Fruit fly (Drosophila melanogaster) whole organism, embryonic: ENCODE data around the gene Mgat4a.

Experiments used
- Ada2b ChIP-seq: fragments of 200-800 bp; sonication (Bioruptor generic); IDR thresholded peaks from 2 replicates; pipeline ENCODE4 v1.3.6; 2022; ENCODE audit warnings: missing biosample characterization, missing genetic modification characterization
- Atf3 ChIP-seq: fragments of 200-800 bp; sonication (Bioruptor generic); optimal IDR thresholded peaks from 3 replicates; lab custom pipeline; 2016; ENCODE audit warnings: missing biosample characterization, missing genetic modification characterization
- Bdp1 ChIP-seq: fragments of 200-800 bp; sonication (Bioruptor generic); optimal IDR thresholded peaks from 3 replicates; lab custom pipeline; 2016; ENCODE audit warnings: missing biosample characterization, missing genetic modification characterization
- Bteb2 ChIP-seq: fragments of 200-800 bp; sonication (Bioruptor generic); optimal IDR thresholded peaks from 2 replicates; lab custom pipeline; 2016; ENCODE audit warnings: missing biosample characterization, missing genetic modification characterization
- CG10462 ChIP-seq: fragments of 200-800 bp; sonication (Bioruptor generic); optimal IDR thresholded peaks from 2 replicates; lab custom pipeline; 2016; ENCODE audit warnings: missing biosample characterization, missing genetic modification characterization
- CG14710 ChIP-seq: fragments of 200-800 bp; sonication (Bioruptor generic); optimal IDR thresholded peaks from 3 replicates; lab custom pipeline; 2019; ENCODE audit warnings: missing biosample characterization, mild to moderate bottlenecking, missing genetic modification characterization, moderate library complexity
- CG15479 ChIP-seq: fragments of 200-800 bp; sonication (Bioruptor generic); optimal IDR thresholded peaks from 3 replicates; lab custom pipeline; 2019; ENCODE audit warnings: missing biosample characterization, mild to moderate bottlenecking, missing genetic modification characterization, moderate library complexity
- CG17186 ChIP-seq: fragments of 200-800 bp; sonication (Bioruptor generic); optimal IDR thresholded peaks from 3 replicates; lab custom pipeline; 2017; ENCODE audit warnings: missing biosample characterization, missing genetic modification reagents, missing genetic modification characterization
- CG3065 ChIP-seq: fragments of 200-800 bp; sonication (Bioruptor generic); optimal IDR thresholded peaks from 2 replicates; lab custom pipeline; 2016; ENCODE audit warnings: missing biosample characterization, missing genetic modification characterization
- CG32772 ChIP-seq: fragments of 200-800 bp; sonication (Bioruptor generic); IDR thresholded peaks from 2 replicates; pipeline ENCODE4 v1.3.6; 2022; ENCODE audit warnings: missing biosample characterization, missing genetic modification characterization
- CG4707 ChIP-seq: fragments of 200-800 bp; sonication (Bioruptor generic); optimal IDR thresholded peaks from 2 replicates; lab custom pipeline; 2018; ENCODE audit warnings: missing biosample characterization, mild to moderate bottlenecking, missing genetic modification characterization, moderate library complexity
- CG5180 ChIP-seq: fragments of 200-800 bp; sonication (Bioruptor generic); optimal IDR thresholded peaks from 3 replicates; lab custom pipeline; 2017; ENCODE audit warnings: missing biosample characterization, missing genetic modification characterization, mild to moderate bottlenecking, moderate library complexity, missing genetic modification reagents
- CG6654 ChIP-seq: fragments of 200-800 bp; sonication (Bioruptor generic); optimal IDR thresholded peaks from 2 replicates; lab custom pipeline; 2017; ENCODE audit warnings: missing biosample characterization, mild to moderate bottlenecking, missing genetic modification characterization
- CG6813 ChIP-seq: fragments of 200-800 bp; sonication (Bioruptor generic); optimal IDR thresholded peaks from 2 replicates; lab custom pipeline; 2017; ENCODE audit warnings: missing biosample characterization, missing genetic modification characterization, mild to moderate bottlenecking, moderate library complexity, missing genetic modification reagents
- CG7357 ChIP-seq: fragments of 200-800 bp; sonication (Bioruptor generic); IDR thresholded peaks from 3 replicates; pipeline ENCODE4 v1.3.6; 2022; ENCODE audit warnings: missing biosample characterization, missing genetic modification characterization
- CG7556 ChIP-seq: fragments of 200-800 bp; sonication (Bioruptor generic); optimal IDR thresholded peaks from 2 replicates; lab custom pipeline; 2017; ENCODE audit warnings: missing biosample characterization, mild to moderate bottlenecking, missing genetic modification characterization
- CG7963 ChIP-seq: fragments of 200-800 bp; sonication (Bioruptor generic); IDR thresholded peaks from 3 replicates; pipeline ENCODE4 v1.3.6; 2022; ENCODE audit warnings: missing biosample characterization, missing genetic modification characterization; ENCODE audit not compliant: partially characterized antibody
- CG9876 ChIP-seq: fragments of 200-800 bp; sonication (Bioruptor generic); optimal IDR thresholded peaks from 2 replicates; lab custom pipeline; 2016; ENCODE audit warnings: missing biosample characterization, missing genetic modification characterization
- Camta ChIP-seq: fragments of 200-800 bp; sonication (Bioruptor generic); optimal IDR thresholded peaks from 2 replicates; lab custom pipeline; 2016; ENCODE audit warnings: missing biosample characterization, missing genetic modification characterization
- Dad ChIP-seq: fragments of 200-800 bp; sonication (Bioruptor generic); optimal IDR thresholded peaks from 3 replicates; lab custom pipeline; 2016; ENCODE audit warnings: missing biosample characterization, missing genetic modification characterization
- Dbx ChIP-seq: fragments of 200-800 bp; sonication (Bioruptor generic); IDR thresholded peaks from 3 replicates; pipeline ENCODE4 v1.3.6; 2022; ENCODE audit warnings: missing biosample characterization, missing genetic modification characterization
- Dll ChIP-seq: fragments of 200-800 bp; sonication (Bioruptor generic); IDR thresholded peaks from 4 replicates; pipeline ENCODE4 v1.3.6; 2022; ENCODE audit warnings: missing biosample characterization, missing genetic modification characterization; ENCODE audit not compliant: partially characterized antibody
- Doc3 ChIP-seq: fragments of 200-800 bp; sonication (Bioruptor generic); IDR thresholded peaks from 3 replicates; pipeline ENCODE4 v1.3.6; 2022; ENCODE audit warnings: missing biosample characterization, missing genetic modification characterization; ENCODE audit not compliant: partially characterized antibody
- Ets65A ChIP-seq: fragments of 200-800 bp; sonication (Bioruptor generic); peaks from one replicate; lab custom pipeline; 2016; ENCODE audit warnings: missing biosample characterization, missing genetic modification characterization
- Fer2 ChIP-seq: fragments of 200-800 bp; sonication (Bioruptor generic); optimal IDR thresholded peaks from 2 replicates; lab custom pipeline; 2018; ENCODE audit warnings: missing biosample characterization, mild to moderate bottlenecking, missing genetic modification characterization, moderate library complexity
- H15 ChIP-seq: fragments of 200-800 bp; sonication (Bioruptor generic); IDR thresholded peaks from 3 replicates; pipeline ENCODE4 v1.3.6; 2022; ENCODE audit warnings: missing biosample characterization, missing genetic modification characterization
- Lim3 ChIP-seq: fragments of 200-800 bp; sonication (Bioruptor generic); IDR thresholded peaks from 2 replicates; pipeline ENCODE4 v1.3.6; 2022; ENCODE audit warnings: missing biosample characterization, missing genetic modification characterization
- Mrtf ChIP-seq: fragments of 200-800 bp; sonication (Bioruptor generic); IDR thresholded peaks from 3 replicates; pipeline ENCODE4 v1.3.6; 2022; ENCODE audit warnings: missing biosample characterization, missing genetic modification characterization
- Nf-YB ChIP-seq: fragments of 200-800 bp; sonication (Bioruptor generic); optimal IDR thresholded peaks from 3 replicates; lab custom pipeline; 2019; ENCODE audit warnings: missing biosample characterization, mild to moderate bottlenecking, missing genetic modification characterization, moderate library complexity
- NfI ChIP-seq: fragments of 200-800 bp; sonication (Bioruptor generic); optimal IDR thresholded peaks from 3 replicates; lab custom pipeline; 2018; ENCODE audit warnings: missing biosample characterization, mild to moderate bottlenecking, missing genetic modification characterization, moderate library complexity
- Rfx ChIP-seq: fragments of 200-800 bp; sonication (Bioruptor generic); IDR thresholded peaks from 2 replicates; pipeline ENCODE4 v1.3.6; 2022; ENCODE audit warnings: missing biosample characterization, missing genetic modification characterization
- Rx ChIP-seq: fragments of 200-800 bp; sonication (Bioruptor generic); IDR thresholded peaks from 2 replicates; pipeline ENCODE4 v1.3.6; 2022; ENCODE audit warnings: missing biosample characterization, missing genetic modification characterization
- Six4 ChIP-seq: fragments of 200-800 bp; sonication (Bioruptor generic); optimal IDR thresholded peaks from 2 replicates; lab custom pipeline; 2016; ENCODE audit warnings: missing biosample characterization, missing genetic modification characterization
- Taf1 ChIP-seq: fragments of 200-800 bp; sonication (Bioruptor generic); IDR thresholded peaks from 2 replicates; pipeline ENCODE4 v1.3.6; 2022; ENCODE audit warnings: missing biosample characterization, missing genetic modification characterization
- bowl ChIP-seq: fragments of 200-800 bp; sonication (Bioruptor generic); IDR thresholded peaks from 2 replicates; pipeline ENCODE4 v1.3.6; 2022; ENCODE audit warnings: missing biosample characterization, missing genetic modification characterization
- cas ChIP-seq: fragments of 200-800 bp; sonication (Bioruptor generic); IDR thresholded peaks from 2 replicates; pipeline ENCODE4 v1.3.6; 2022; ENCODE audit warnings: missing biosample characterization, missing genetic modification characterization
- croc ChIP-seq: fragments of 200-800 bp; sonication (Bioruptor generic); conservative IDR thresholded peaks from 3 replicates; pipeline ENCODE4 v1.3.6; 2022; ENCODE audit warnings: missing biosample characterization, missing genetic modification characterization
- crol ChIP-seq: fragments of 200-800 bp; sonication (Bioruptor generic); IDR thresholded peaks from 2 replicates; pipeline ENCODE4 v1.3.6; 2022; ENCODE audit warnings: missing biosample characterization, missing genetic modification characterization
- dmrt11E ChIP-seq: fragments of 200-800 bp; sonication (Bioruptor generic); optimal IDR thresholded peaks from 3 replicates; lab custom pipeline; 2018; ENCODE audit warnings: missing biosample characterization, mild to moderate bottlenecking, missing genetic modification characterization, moderate library complexity
- dpn ChIP-seq, 2 experiments: fragments of 200-800 bp; sonication (Bioruptor generic); optimal IDR thresholded peaks; 3 replicates each; lab custom pipeline; 2016; ENCODE audit warnings: missing biosample characterization in 2 of 2, missing genetic modification characterization in 2 of 2
- emc ChIP-seq: fragments of 200-800 bp; sonication (Bioruptor generic); optimal IDR thresholded peaks from 2 replicates; lab custom pipeline; 2016; ENCODE audit warnings: missing biosample characterization, missing genetic modification characterization
- eve ChIP-seq, 2 experiments: fragments of >200 bp; optimal IDR thresholded peaks; 2 replicates each; lab custom pipeline; 2017; ENCODE audit warnings: missing biosample characterization in 2 of 2, missing genetic modification characterization in 2 of 2
- ewg ChIP-seq: fragments of 200-800 bp; sonication (Bioruptor generic); optimal IDR thresholded peaks from 3 replicates; lab custom pipeline; 2017; ENCODE audit warnings: mild to moderate bottlenecking, missing biosample characterization, missing genetic modification reagents, missing genetic modification characterization
- kay ChIP-seq: fragments of 200-800 bp; sonication (Bioruptor generic); optimal IDR thresholded peaks from 2 replicates; lab custom pipeline; 2016; ENCODE audit warnings: missing biosample characterization, missing genetic modification characterization
- lab ChIP-seq: fragments of 200-800 bp; sonication (Bioruptor generic); optimal IDR thresholded peaks from 3 replicates; lab custom pipeline; 2017; ENCODE audit warnings: missing biosample characterization, missing genetic modification characterization, mild to moderate bottlenecking, moderate library complexity, missing genetic modification reagents
- lov ChIP-seq, 2 experiments: fragments of 200-800 bp in 1 of 2; fragments of >200 bp in 1 of 2; sonication (Bioruptor generic) in 1 of 2; IDR thresholded peaks in 1 of 2; optimal IDR thresholded peaks in 1 of 2; 2 replicates in 1 of 2; 3 replicates in 1 of 2; pipeline versions ENCODE4 v1.3.6 to Lab custom; 2017 to 2022; ENCODE audit warnings: missing biosample characterization in 1 of 2, missing genetic modification characterization in 1 of 2
- pita ChIP-seq: fragments of 200-800 bp; sonication (Bioruptor generic); optimal IDR thresholded peaks from 2 replicates; lab custom pipeline; 2017; ENCODE audit warnings: missing biosample characterization, mild to moderate bottlenecking, missing genetic modification characterization
- tll ChIP-seq, 2 experiments: fragments of 200-800 bp in 1 of 2; fragments of >200 bp in 1 of 2; sonication (Bioruptor generic) in 1 of 2; optimal IDR thresholded peaks; 2 replicates each; lab custom pipeline; 2017 to 2019; ENCODE audit warnings: missing biosample characterization in 2 of 2, missing genetic modification characterization in 2 of 2, mild to moderate bottlenecking in 1 of 2, moderate library complexity in 1 of 2

Gene Mgat4a

DNA sequence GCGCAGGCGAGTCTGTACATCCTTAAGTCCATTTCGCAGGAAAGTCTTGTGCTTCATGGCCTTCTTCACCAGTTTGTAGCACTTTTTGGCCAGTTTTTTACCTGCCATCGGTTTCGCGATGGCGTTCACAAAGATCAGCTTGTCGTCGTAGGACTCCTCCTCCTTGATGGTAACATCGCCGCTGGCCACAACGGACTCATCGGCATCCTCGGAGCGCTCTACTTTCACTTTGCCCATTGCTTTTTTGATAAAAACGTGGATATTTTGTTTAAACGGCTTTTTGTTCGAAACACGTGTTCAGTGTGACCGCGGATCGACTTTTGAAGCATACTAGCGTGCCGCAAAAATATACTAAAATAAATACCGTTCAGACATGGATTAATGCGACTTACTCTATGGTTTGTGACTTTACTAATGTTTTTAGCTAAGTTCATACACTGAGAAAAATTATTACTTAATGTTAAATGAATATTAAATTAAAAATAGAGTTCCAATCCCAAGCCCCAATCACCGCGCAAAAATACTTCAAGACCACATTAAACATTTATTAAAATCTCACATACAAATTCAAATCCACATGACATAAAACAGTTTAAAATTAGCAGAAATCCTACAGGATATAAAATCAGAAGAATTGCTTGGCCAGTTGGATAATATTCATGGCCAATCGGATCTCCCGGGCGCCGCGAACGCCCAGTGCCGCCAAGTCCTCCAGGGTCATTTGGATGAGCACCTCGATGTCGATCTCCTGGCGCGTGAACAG, 40.2 kb downstream of the Mgat4a start, which contains the start of gene NHP2 (continued):
- no peak for TF ChIP-seq lov (optimal IDR thresholded peaks at IDR 0.05; lab: Kevin White, UChicago)
- TF ChIP-seq lov (GFP tag; IDR thresholded peaks at IDR 0.05; lab: Robert Waterston, UW): peak; percentile 84
- TF ChIP-seq Bteb2 (GFP tag; lab: Kevin White, UChicago): peak; percentile 76
- TF ChIP-seq lab (GFP tag; lab: Kevin White, UChicago): no peak
- TF ChIP-seq NfI (GFP tag; lab: Kevin White, UChicago): peak; percentile 87
- peak; percentile 35; the same call in 1 of the 4 replicates for TF ChIP-seq Dll (GFP tag; lab: Robert Waterston, UW)
- peak; percentile 81 for TF ChIP-seq Rx
- TF ChIP-seq Mrtf (GFP tag; lab: Robert Waterston, UW): no peak; the same call in 2 of the 3 replicates
- peak; percentile 62 for TF ChIP-seq CG10462
- TF ChIP-seq bowl (GFP tag; lab: Robert Waterston, UW): peak; percentile 34; the same call in 1 of the 2 replicates
- peak; percentile 79 for TF ChIP-seq CG4707 (GFP tag; lab: Kevin White, UChicago)
- peak; percentile 67 for TF ChIP-seq Fer2
- peak; percentile 65 for TF ChIP-seq Nf-YB (GFP tag; lab: Kevin White, UChicago)
- TF ChIP-seq CG3065: peak; percentile 19
- TF ChIP-seq Doc3 (GFP tag; lab: Robert Waterston, UW): no peak
- TF ChIP-seq Six4 (GFP tag; lab: Kevin White, UChicago): peak; percentile 69
- peak; percentile 90 for TF ChIP-seq Rfx (GFP tag; lab: Robert Waterston, UW)
- TF ChIP-seq Ets65A: peak; percentile 92
- TF ChIP-seq eve (GFP tag; optimal IDR thresholded peaks at IDR 0.05; lab: Kevin White, UChicago): no peak
- peak; percentile 8 for TF ChIP-seq Camta (GFP tag; lab: Kevin White, UChicago)
- TF ChIP-seq CG32772 (GFP tag; lab: Robert Waterston, UW): peak; percentile 69
- peak; percentile 46; the same call in 1 of the 3 replicates for TF ChIP-seq CG7357 (GFP tag; lab: Robert Waterston, UW)
- no peak for TF ChIP-seq CG15479
- TF ChIP-seq ewg (GFP tag; lab: Kevin White, UChicago): no peak
- no peak for TF ChIP-seq CG9876 (GFP tag; lab: Kevin White, UChicago)
- peak; percentile 87 for TF ChIP-seq Dbx (GFP tag; lab: Robert Waterston, UW)
- peak; percentile 47 for TF ChIP-seq Atf3
- TF ChIP-seq Bdp1 (GFP tag; lab: Kevin White, UChicago): peak; percentile 53
- TF ChIP-seq Lim3 (GFP tag; lab: Robert Waterston, UW): peak; percentile 57; the same call in 1 of the 2 replicates
- TF ChIP-seq tll (GFP tag; optimal IDR thresholded peaks at IDR 0.05; lab: Kevin White, UChicago): no peak
- TF ChIP-seq Taf1: peak; percentile 45; the same call in 1 of the 2 replicates
- peak; percentile 76 for TF ChIP-seq cas
- peak; percentile 44 for TF ChIP-seq kay (GFP tag; lab: Kevin White, UChicago)
- TF ChIP-seq emc (GFP tag; lab: Kevin White, UChicago): no peak
- TF ChIP-seq CG7963 (GFP tag; lab: Robert Waterston, UW): no peak
- no peak; the same call in 1 of the 3 replicates for TF ChIP-seq H15
- peak; percentile 57 to 82 for TF ChIP-seq dpn (GFP tag; optimal IDR thresholded peaks at IDR 0.05; lab: Kevin White, UChicago)
- no peak for TF ChIP-seq CG5180 (GFP tag; lab: Kevin White, UChicago)
- TF ChIP-seq CG6654 (GFP tag; lab: Kevin White, UChicago): peak; percentile 51
- peak; percentile 29 for TF ChIP-seq Dad (GFP tag; lab: Kevin White, UChicago)
- no peak for TF ChIP-seq crol (GFP tag; lab: Robert Waterston, UW)
- peak; percentile 63 for TF ChIP-seq Ada2b (GFP tag; lab: Robert Waterston, UW)
- peak; percentile 80 for TF ChIP-seq CG7556
- peak; percentile 79 for TF ChIP-seq pita (GFP tag; lab: Kevin White, UChicago)
- TF ChIP-seq CG17186 (GFP tag; lab: Kevin White, UChicago): peak; percentile 18
- TF ChIP-seq CG6813 (GFP tag; lab: Kevin White, UChicago): peak; percentile 79
- TF ChIP-seq dmrt11E (tag; lab: Kevin White, UChicago): peak; percentile 80
- peak; percentile 83 for TF ChIP-seq CG14710
- no peak for TF ChIP-seq croc (GFP tag; lab: Robert Waterston, UW)
